Worm (Caenorhabditis elegans): ENCODE measurements around the gene T16A1.5.
"Not testable (repeated sequence)": the region's sequence is repeated elsewhere in the genome, so short reads cannot be mapped to it uniquely, and the experiment has no call there.

T16A1.5 gene

DNA sequence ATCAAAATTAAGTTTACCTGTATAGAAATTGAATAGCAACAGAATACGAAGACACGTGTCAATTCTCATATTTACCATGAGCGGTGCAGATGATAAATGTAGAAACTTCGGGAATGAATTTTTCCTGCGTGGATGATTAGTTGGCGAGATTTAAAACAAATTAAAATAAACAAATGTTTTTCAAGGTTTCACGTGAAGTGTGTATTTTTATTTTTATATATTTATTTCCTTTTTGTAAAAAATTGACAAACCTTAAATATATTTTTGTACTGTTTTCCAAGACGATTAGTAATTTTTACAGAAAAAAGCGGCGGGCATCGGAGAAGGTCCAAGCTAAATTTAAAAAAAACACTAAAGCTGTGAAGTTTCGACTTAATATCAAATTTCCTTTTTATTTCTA is 8.1 kb downstream of the T16A1.5 start, which contains the start of gene F07E5.8:
TSS of gene F07E5.8 (minus strand) at position 101 of the 400 bp plus-strand sequence.
- TF ChIP-seq unc-3 (GFP tag; conservative IDR thresholded peaks at IDR 0.05) (no peak), unc-3 (tag; optimal IDR thresholded peaks at IDR 0.05) (no peak), zip-5 (tag; optimal IDR thresholded peaks at IDR 0.05) (no peak), gmeb-2 (tag; optimal IDR thresholded peaks at IDR 0.05) (no peak), unc-55 (GFP tag; optimal IDR thresholded peaks at IDR 0.05) (no peak), fkh-6 (tag; optimal IDR thresholded peaks at IDR 0.05) (no peak), ttx-3 (tag; optimal IDR thresholded peaks at IDR 0.05) (no peak), lin-11 (tag; optimal IDR thresholded peaks at IDR 0.05) (no peak), K02D7.2 (tag; optimal IDR thresholded peaks at IDR 0.05) (no peak), pha-4 (tag; optimal IDR thresholded peaks at IDR 0.05) (no peak), eyg-1 (tag; optimal IDR thresholded peaks at IDR 0.05) (no peak), sox-4 (tag; optimal IDR thresholded peaks at IDR 0.05) (no peak), elt-2 (tag; optimal IDR thresholded peaks at IDR 0.05) (no peak), nhr-232 (tag; optimal IDR thresholded peaks at IDR 0.05) (no peak), hlh-30 (tag; optimal IDR thresholded peaks at IDR 0.05; ENCODE audit: insufficient read depth) (no peak), ets-4 (tag; optimal IDR thresholded peaks at IDR 0.05) (no peak), madf-2 (tag; optimal IDR thresholded peaks at IDR 0.05) (no peak), odd-2 (tag; optimal IDR thresholded peaks at IDR 0.05) (no peak), ceh-6 (GFP tag; optimal IDR thresholded peaks at IDR 0.05) (no peak), ceh-18 (tag; optimal IDR thresholded peaks at IDR 0.05) (no peak), K09A11.1 (tag; optimal IDR thresholded peaks at IDR 0.05; ENCODE audit: insufficient read depth) (no peak)

DNA sequence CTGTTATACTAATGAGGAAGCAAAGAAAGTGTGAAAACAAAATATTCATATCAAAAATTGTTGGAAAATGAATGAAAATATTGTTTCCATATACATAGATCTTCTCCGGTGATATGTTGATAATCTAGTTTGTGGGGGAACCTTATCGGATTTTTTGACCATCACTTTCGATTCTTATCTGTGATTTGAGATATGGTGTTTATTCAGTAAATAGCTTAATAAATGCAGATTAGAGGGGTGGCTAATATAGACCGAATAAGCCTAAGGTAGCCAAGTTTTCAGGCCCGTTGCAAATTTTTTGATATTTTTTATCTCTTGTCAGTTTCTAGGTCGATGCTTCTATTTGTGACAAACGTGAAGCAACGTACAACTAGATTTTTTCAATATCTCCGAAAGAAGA is 12.2 kb downstream of the T16A1.5 start, which contains the start of gene F07E5.7:
TSS of gene F07E5.7 (minus strand) at position 101 of the 400 bp plus-strand sequence.
- TF ChIP-seq pat-9 (tag; optimal IDR thresholded peaks at IDR 0.05) (no peak), mec-3 (tag; optimal IDR thresholded peaks at IDR 0.05; ENCODE audit: borderline replicate concordance) (no peak), hlh-30 (tag; optimal IDR thresholded peaks at IDR 0.05; ENCODE audit: insufficient read depth) (no peak), sox-4 (tag; optimal IDR thresholded peaks at IDR 0.05) (no peak), ztf-16 (tag; optimal IDR thresholded peaks at IDR 0.05) (no peak), ceh-9 (tag; optimal IDR thresholded peaks at IDR 0.05) (no peak), ceh-48 (tag; optimal IDR thresholded peaks at IDR 0.05) (no peak), rnt-1 (tag; optimal IDR thresholded peaks at IDR 0.05) (no peak), ama-1 (optimal IDR thresholded peaks at IDR 0.05) (no peak), tbx-7 (tag; optimal IDR thresholded peaks at IDR 0.05) (no peak), hlh-8 (tag; optimal IDR thresholded peaks at IDR 0.05) (no peak), eyg-1 (tag; optimal IDR thresholded peaks at IDR 0.05) (no peak), ahr-1 (tag; optimal IDR thresholded peaks at IDR 0.05) (no peak), ceh-6 (GFP tag; optimal IDR thresholded peaks at IDR 0.05) (no peak), ceh-45 (GFP tag; IDR thresholded peaks at IDR 0.05) (no peak), hlh-6 (tag; optimal IDR thresholded peaks at IDR 0.05) (no peak)

- TF ChIP-seq C08G9.2 (tag; optimal IDR thresholded peaks at IDR 0.05); ceh-30 (tag; optimal IDR thresholded peaks at IDR 0.05); pag-3 (tag; optimal IDR thresholded peaks at IDR 0.05; ENCODE audit: borderline replicate concordance): not testable (repeated sequence)
Observed at ce11 chrII:2067451-2068021, 16.1 kb downstream of the T16A1.5 start, which contains the start of gene F07E5.12. F07E5.12 (plus strand) TSS chrII:2067971.

- no peak for TF ChIP-seq ref-2 (tag; optimal IDR thresholded peaks at IDR 0.05)
- TF ChIP-seq npax-4 (tag; optimal IDR thresholded peaks at IDR 0.05): no peak
- TF ChIP-seq sox-2 (GFP tag; IDR thresholded peaks at IDR 0.05): no peak
- no peak for TF ChIP-seq pha-4 (tag; optimal IDR thresholded peaks at IDR 0.05)
- no peak for TF ChIP-seq unc-55 (GFP tag; optimal IDR thresholded peaks at IDR 0.05)
- no peak for TF ChIP-seq ceh-45 (GFP tag; IDR thresholded peaks at IDR 0.05)
- no peak for TF ChIP-seq elt-2 (tag; optimal IDR thresholded peaks at IDR 0.05)
Observed at ce11 chrII:2064497-2064896, 19.1 kb downstream of the T16A1.5 start, which contains the start of gene fbxb-6. fbxb-6 (plus strand) TSS chrII:2064797.
